Worm (Caenorhabditis elegans): ENCODE results near the gene C48D1.9.

- TF ChIP-seq klf-2 (GFP tag; conservative IDR thresholded peaks at IDR 0.05) (no peak), med-1 (GFP tag; optimal IDR thresholded peaks at IDR 0.05; ENCODE audit: insufficient read depth) (no peak)
These were observed 42.7 kb upstream of the C48D1.9 start, which contains the start of gene ttr-51 for ce11 chrIV:13252211-13252610.

All from whole organism, midembryonic.